Worm (Caenorhabditis elegans): Measurements from ENCODE around the gene copb-2.

copb-2 gene

DNA sequence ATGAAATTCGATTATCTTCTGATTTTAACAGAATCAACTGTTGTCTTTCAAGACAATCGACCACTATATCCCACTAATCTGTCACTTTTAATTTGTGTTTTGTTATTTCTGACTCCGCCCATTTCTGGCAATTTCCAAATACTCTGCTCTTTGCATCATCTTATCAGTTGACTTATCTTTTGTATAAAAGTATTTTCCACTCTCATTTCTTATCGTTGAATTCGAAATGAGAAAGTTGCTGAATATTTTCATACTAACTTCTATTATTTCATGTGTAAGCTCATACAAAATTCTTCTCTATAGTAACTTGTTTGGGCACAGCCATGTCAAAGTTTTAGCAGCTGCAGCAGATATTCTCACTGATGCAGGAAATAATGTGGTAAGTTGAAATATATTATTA is 40.6 kb downstream of the copb-2 start, which contains the start of gene ugt-21:
ugt-21 (plus strand) TSS at position 212 of the 400 bp plus-strand sequence.
- no peak for TF ChIP-seq hmbx-1 (tag; optimal IDR thresholded peaks at IDR 0.05)
- no peak for TF ChIP-seq tbx-11 (GFP tag; IDR thresholded peaks at IDR 0.05)
- no peak for TF ChIP-seq ceh-13 (GFP tag; optimal IDR thresholded peaks at IDR 0.05)
- no peak for TF ChIP-seq flt-1 (GFP tag; IDR thresholded peaks at IDR 0.05)

- TF ChIP-seq sea-1 (GFP tag; conservative IDR thresholded peaks at IDR 0.05) (no peak), ceh-36 (tag; optimal IDR thresholded peaks at IDR 0.05) (no peak), tbx-37 (GFP tag; conservative IDR thresholded peaks at IDR 0.05) (no peak), pes-1 (GFP tag; IDR thresholded peaks at IDR 0.05) (no peak), ets-7 (tag; optimal IDR thresholded peaks at IDR 0.05) (no peak), hmg-4 (GFP tag; optimal IDR thresholded peaks at IDR 0.05) (no peak), scrt-1 (GFP tag; IDR thresholded peaks at IDR 0.05) (no peak)
Measured at ce11 chrIV:9506251-9506650, 46.7 kb downstream of the copb-2 start, which contains the start of gene ttr-9. TSS of gene ttr-9 (minus strand) at chrIV:9506351.

DNA sequence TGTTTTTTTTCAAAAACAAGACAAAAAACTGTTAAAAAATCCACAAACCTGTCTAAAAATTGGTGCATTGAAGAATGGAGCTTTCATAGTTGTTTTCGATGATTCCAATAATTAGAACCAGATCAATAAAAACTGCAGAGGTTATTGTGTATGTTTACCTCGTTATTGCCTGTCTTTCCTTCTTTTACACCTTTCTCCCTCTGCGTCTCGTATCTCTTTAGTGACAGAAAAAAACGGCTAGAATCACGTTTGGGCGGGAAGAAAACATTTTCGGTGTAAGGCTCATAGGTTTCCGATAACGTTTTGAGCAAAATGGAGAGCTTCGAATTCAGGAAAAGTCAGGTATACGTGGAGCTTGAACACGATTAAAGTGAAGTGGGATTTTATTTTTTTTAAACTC is 49.1 kb downstream of the copb-2 start, which contains the start of gene ethe-1:
ethe-1 (minus strand) TSS at position 150 of the 400 bp plus-strand sequence.
- TF ChIP-seq ama-1 (optimal IDR thresholded peaks at IDR 0.05) (no peak), ceh-36 (tag; optimal IDR thresholded peaks at IDR 0.05) (no peak), flt-1 (GFP tag; IDR thresholded peaks at IDR 0.05) (no peak), tbx-11 (GFP tag; IDR thresholded peaks at IDR 0.05) (no peak), aly-1 (tag; optimal IDR thresholded peaks at IDR 0.05) (no peak), pes-1 (GFP tag; IDR thresholded peaks at IDR 0.05) (no peak), sea-1 (GFP tag; conservative IDR thresholded peaks at IDR 0.05) (no peak), B0310.2 (tag; optimal IDR thresholded peaks at IDR 0.05) (no peak)

DNA sequence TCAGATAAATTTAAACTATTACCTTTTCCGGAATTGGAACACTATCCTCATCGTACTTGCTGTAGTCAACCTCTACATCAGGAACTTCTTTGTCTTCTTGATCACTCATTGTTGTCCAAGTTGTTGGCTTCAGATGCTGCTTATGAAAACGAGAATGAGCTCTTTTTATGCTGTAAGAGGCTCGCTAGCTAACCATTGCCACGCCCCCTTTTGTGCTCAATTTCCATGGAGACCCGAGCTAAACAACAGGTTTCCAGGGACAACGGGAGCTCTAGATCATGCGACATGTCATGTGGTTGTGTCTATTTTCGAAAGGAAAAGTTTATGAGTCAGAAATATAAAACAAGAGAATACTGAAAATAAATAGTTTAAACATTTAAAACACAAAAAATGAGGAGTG is 50.9 kb downstream of the copb-2 start, which contains the start of gene C33A12.4:
C33A12.4 (minus strand) TSS at position 131 of the 400 bp plus-strand sequence.
- no peak for TF ChIP-seq aly-1 (tag; optimal IDR thresholded peaks at IDR 0.05)
- no peak for TF ChIP-seq ceh-13 (GFP tag; optimal IDR thresholded peaks at IDR 0.05)
- no peak for TF ChIP-seq ets-7 (tag; optimal IDR thresholded peaks at IDR 0.05)
- no peak for TF ChIP-seq tbx-11 (GFP tag; IDR thresholded peaks at IDR 0.05)
- no peak for TF ChIP-seq sea-1 (GFP tag; conservative IDR thresholded peaks at IDR 0.05)
- no peak for TF ChIP-seq ceh-36 (tag; optimal IDR thresholded peaks at IDR 0.05)
- no peak for TF ChIP-seq tbx-37 (GFP tag; conservative IDR thresholded peaks at IDR 0.05)
- no peak for TF ChIP-seq B0310.2 (tag; optimal IDR thresholded peaks at IDR 0.05)
- TF ChIP-seq hnd-1 (tag; optimal IDR thresholded peaks at IDR 0.05): no peak
- no peak for TF ChIP-seq ama-1 (optimal IDR thresholded peaks at IDR 0.05)
- TF ChIP-seq pes-1 (GFP tag; IDR thresholded peaks at IDR 0.05): no peak
- TF ChIP-seq F13C5.2 (tag; optimal IDR thresholded peaks at IDR 0.05): no peak
- no peak for TF ChIP-seq tra-4 (tag; optimal IDR thresholded peaks at IDR 0.05)
- TF ChIP-seq hmbx-1 (tag; optimal IDR thresholded peaks at IDR 0.05): no peak
- TF ChIP-seq flt-1 (GFP tag; IDR thresholded peaks at IDR 0.05): no peak
- TF ChIP-seq scrt-1 (GFP tag; IDR thresholded peaks at IDR 0.05): no peak
- no peak for TF ChIP-seq hmg-4 (GFP tag; optimal IDR thresholded peaks at IDR 0.05)

DNA sequence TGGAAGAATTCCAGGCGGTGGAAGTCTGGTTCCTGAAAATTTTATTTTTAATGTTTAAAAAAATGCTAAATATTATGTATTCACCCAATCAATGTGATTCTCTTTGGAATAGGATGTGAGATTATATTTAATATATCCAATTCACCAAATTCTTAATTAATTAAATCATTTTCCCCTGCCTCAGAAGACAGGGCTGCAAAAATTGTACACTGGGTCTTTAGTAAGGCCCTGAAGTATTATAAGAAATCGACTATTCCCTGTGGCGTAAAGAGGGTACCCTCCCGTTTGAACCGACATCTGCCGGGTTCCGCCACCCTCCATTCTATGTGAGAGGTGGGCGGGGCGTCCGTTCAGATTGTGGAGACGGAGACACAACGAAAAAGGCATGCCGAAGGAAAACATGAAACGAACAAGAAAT is 51.7 kb downstream of the copb-2 start:
- TF ChIP-seq hmg-4 (GFP tag; optimal IDR thresholded peaks at IDR 0.05) (no peak), flt-1 (GFP tag; IDR thresholded peaks at IDR 0.05) (0 out of 2 replicates have a peak, but pooled peaks have one; percentile 8), B0310.2 (tag; optimal IDR thresholded peaks at IDR 0.05) (peak; percentile 4), scrt-1 (GFP tag; IDR thresholded peaks at IDR 0.05) (no peak), pes-1 (GFP tag; IDR thresholded peaks at IDR 0.05) (peak; percentile 49; the same call in 1 of the 2 replicates), hnd-1 (tag; optimal IDR thresholded peaks at IDR 0.05) (no peak), ets-7 (tag; optimal IDR thresholded peaks at IDR 0.05) (no peak), aly-1 (tag; optimal IDR thresholded peaks at IDR 0.05) (no peak), F13C5.2 (tag; optimal IDR thresholded peaks at IDR 0.05) (peak; percentile 52), sea-1 (GFP tag; conservative IDR thresholded peaks at IDR 0.05) (no peak), hmbx-1 (tag; optimal IDR thresholded peaks at IDR 0.05) (no peak), tbx-11 (GFP tag; IDR thresholded peaks at IDR 0.05) (no peak), tra-4 (tag; optimal IDR thresholded peaks at IDR 0.05) (peak; percentile 37), ceh-13 (GFP tag; optimal IDR thresholded peaks at IDR 0.05) (no peak), ama-1 (optimal IDR thresholded peaks at IDR 0.05) (peak; percentile 40), tbx-37 (GFP tag; conservative IDR thresholded peaks at IDR 0.05) (peak; percentile 29; the same call in 1 of the 2 replicates), ceh-36 (tag; optimal IDR thresholded peaks at IDR 0.05) (no peak)

DNA sequence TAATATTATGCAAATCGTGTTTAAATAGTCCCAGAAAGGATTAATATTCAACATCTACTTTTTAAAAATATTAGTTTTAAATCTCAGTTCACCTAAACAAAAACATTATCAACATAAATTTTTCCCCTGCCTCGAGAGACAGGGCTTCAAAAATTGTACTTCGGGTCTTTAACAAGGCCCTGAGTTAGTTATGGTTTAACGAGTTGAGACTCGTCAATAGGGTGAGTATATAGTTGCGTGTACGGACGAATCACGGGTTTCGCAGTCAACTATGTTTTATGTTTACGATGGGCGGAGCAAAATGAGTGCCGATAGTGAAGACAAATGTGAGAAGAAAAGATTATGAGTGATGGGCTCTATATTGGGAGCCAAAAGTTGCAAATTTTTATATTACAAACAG is 52.1 kb downstream of the copb-2 start:
- TF ChIP-seq aly-1 (tag; optimal IDR thresholded peaks at IDR 0.05) (no peak), sea-1 (GFP tag; conservative IDR thresholded peaks at IDR 0.05) (no peak), ama-1 (optimal IDR thresholded peaks at IDR 0.05) (no peak), pes-1 (GFP tag; IDR thresholded peaks at IDR 0.05) (no peak), hmg-4 (GFP tag; optimal IDR thresholded peaks at IDR 0.05) (no peak), ceh-36 (tag; optimal IDR thresholded peaks at IDR 0.05) (no peak), scrt-1 (GFP tag; IDR thresholded peaks at IDR 0.05) (no peak), hmbx-1 (tag; optimal IDR thresholded peaks at IDR 0.05) (no peak), hnd-1 (tag; optimal IDR thresholded peaks at IDR 0.05) (no peak), F13C5.2 (tag; optimal IDR thresholded peaks at IDR 0.05) (no peak), B0310.2 (tag; optimal IDR thresholded peaks at IDR 0.05) (no peak), ceh-13 (GFP tag; optimal IDR thresholded peaks at IDR 0.05) (no peak), flt-1 (GFP tag; IDR thresholded peaks at IDR 0.05) (no peak), ets-7 (tag; optimal IDR thresholded peaks at IDR 0.05) (no peak), tbx-37 (GFP tag; conservative IDR thresholded peaks at IDR 0.05) (no peak), tra-4 (tag; optimal IDR thresholded peaks at IDR 0.05) (no peak), tbx-11 (GFP tag; IDR thresholded peaks at IDR 0.05) (no peak)

- no peak for TF ChIP-seq B0310.2 (tag; optimal IDR thresholded peaks at IDR 0.05)
- TF ChIP-seq tbx-11 (GFP tag; IDR thresholded peaks at IDR 0.05): no peak
- no peak for TF ChIP-seq ceh-13 (GFP tag; optimal IDR thresholded peaks at IDR 0.05)
- TF ChIP-seq hnd-1 (tag; optimal IDR thresholded peaks at IDR 0.05): no peak
- TF ChIP-seq sea-1 (GFP tag; conservative IDR thresholded peaks at IDR 0.05): no peak
Measured at ce11 chrIV:9512836-9513235, 53.3 kb downstream of the copb-2 start, which contains the start of gene C33A12.3. TSS of gene C33A12.3 (minus strand) at chrIV:9513002.

Data from whole organism, early embryonic.